Worm (Caenorhabditis elegans) whole organism, L1 larva: ENCODE measurements around the gene twnk-1.

Experiments used
- C04F5.9 ChIP-seq: sonication (generic microtip); optimal IDR thresholded peaks from 2 replicates; lab custom pipeline; 2016; ENCODE audit warnings: missing genetic modification characterization, missing compliant biosample characterization
- C34B4.2 ChIP-seq: sonication (generic microtip); optimal IDR thresholded peaks from 2 replicates; lab custom pipeline; 2017; ENCODE audit warnings: mild to moderate bottlenecking, missing genetic modification characterization, missing compliant biosample characterization
- F16B12.6 ChIP-seq: fragments of 150-350 bp; optimal IDR thresholded peaks from 2 replicates; lab custom pipeline; 2014; ENCODE audit warnings: missing biosample characterization, missing genetic modification characterization
- aha-1 ChIP-seq: fragments of 150-350 bp; optimal IDR thresholded peaks from 2 replicates; lab custom pipeline; 2014; ENCODE audit warnings: missing biosample characterization, missing genetic modification characterization
- alr-1 ChIP-seq: fragments of 200-800 bp; sonication (Bioruptor generic); optimal IDR thresholded peaks from 2 replicates; lab custom pipeline; 2018; ENCODE audit warnings: borderline replicate concordance, mild to moderate bottlenecking, missing genetic modification characterization, missing compliant biosample characterization
- blmp-1 ChIP-seq: fragments of 150-350 bp; optimal IDR thresholded peaks from 2 replicates; lab custom pipeline; 2014; ENCODE audit warnings: missing biosample characterization, missing genetic modification characterization
- ceh-82 ChIP-seq, 3 experiments: fragments of 150-350 bp in 1 of 3; sonication (generic microtip) in 2 of 3; optimal IDR thresholded peaks; 2 replicates each; lab custom pipeline; 2014 to 2017; ENCODE audit warnings: missing biosample characterization in 3 of 3, missing genetic modification characterization in 3 of 3
- ceh-88 ChIP-seq: fragments of 200-800 bp; sonication (Bioruptor generic); IDR thresholded peaks from 2 replicates; pipeline ENCODE4 v1.3.6; 2022; ENCODE audit warnings: missing genetic modification characterization, missing compliant biosample characterization
- ces-1 ChIP-seq: fragments of 150-350 bp; optimal IDR thresholded peaks from 2 replicates; lab custom pipeline; 2014; ENCODE audit warnings: missing biosample characterization, missing genetic modification reagents, missing genetic modification characterization
- dpl-1 ChIP-seq, 3 experiments: fragments of 150-350 bp in 2 of 3; sonication (generic microtip) in 1 of 3; optimal IDR thresholded peaks; 2 replicates each; lab custom pipeline; 2014 to 2017; ENCODE audit warnings: missing biosample characterization in 3 of 3, missing genetic modification characterization in 3 of 3, missing genetic modification reagents in 3 of 3
- dsc-1 ChIP-seq: sonication (generic microtip); optimal IDR thresholded peaks from 2 replicates; lab custom pipeline; 2016; ENCODE audit warnings: mild to moderate bottlenecking, missing genetic modification characterization, missing compliant biosample characterization
- efl-1 ChIP-seq, 4 experiments: fragments of 150-350 bp; optimal IDR thresholded peaks in 3 of 4; peaks in 1 of 4; 1 replicate in 1 of 4; 2 replicates in 3 of 4; lab custom pipeline; 2014; ENCODE audit warnings: missing biosample characterization in 2 of 4, missing genetic modification characterization in 2 of 4, missing genetic modification reagents in 2 of 4
- egl-13 ChIP-seq: sonication (generic microtip); optimal IDR thresholded peaks from 2 replicates; lab custom pipeline; 2016; ENCODE audit warnings: missing genotype, missing genetic modification reagents, missing genetic modification characterization, missing compliant biosample characterization
- egl-27 ChIP-seq, 2 experiments: fragments of 150-350 bp in 1 of 2; sonication (generic microtip); optimal IDR thresholded peaks; 3 replicates each; lab custom pipeline; 2017 to 2018; ENCODE audit warnings: missing biosample characterization in 2 of 2, missing genetic modification characterization in 2 of 2, missing genetic modification reagents in 2 of 2
- elt-3 ChIP-seq, 6 experiments: fragments of 150-350 bp in 1 of 6; sonication (generic microtip); optimal IDR thresholded peaks; 2 replicates each; lab custom pipeline; 2017 to 2018; ENCODE audit warnings: missing biosample characterization in 6 of 6, missing genetic modification characterization in 6 of 6, inconsistent platforms in 1 of 6
- fkh-4 ChIP-seq: sonication (generic microtip); optimal IDR thresholded peaks from 2 replicates; lab custom pipeline; 2016; ENCODE audit warnings: missing compliant biosample characterization, missing genetic modification characterization, borderline replicate concordance
- hlh-17 ChIP-seq: fragments of 200-800 bp; sonication (Bioruptor generic); optimal IDR thresholded peaks from 2 replicates; lab custom pipeline; 2018; ENCODE audit warnings: missing genetic modification characterization, mild to moderate bottlenecking, missing compliant biosample characterization, moderate library complexity, borderline replicate concordance
- hlh-4 ChIP-seq: sonication (generic microtip); optimal IDR thresholded peaks from 2 replicates; lab custom pipeline; 2016; ENCODE audit warnings: mild to moderate bottlenecking, missing genetic modification characterization, missing compliant biosample characterization
- irx-1 ChIP-seq: sonication (generic microtip); optimal IDR thresholded peaks from 2 replicates; lab custom pipeline; 2016; ENCODE audit warnings: missing genetic modification characterization, missing compliant biosample characterization
- lin-13 ChIP-seq: fragments of 150-350 bp; optimal IDR thresholded peaks from 2 replicates; lab custom pipeline; 2014; ENCODE audit warnings: missing biosample characterization, missing genetic modification reagents, missing genetic modification characterization
- lin-14 ChIP-seq: fragments of 200-800 bp; sonication (Bioruptor generic); optimal IDR thresholded peaks from 2 replicates; lab custom pipeline; 2018; ENCODE audit warnings: mild to moderate bottlenecking, missing genetic modification characterization, moderate library complexity, missing compliant biosample characterization
- lin-35 ChIP-seq, 2 experiments: fragments of 150-350 bp; optimal IDR thresholded peaks; 2 replicates each; lab custom pipeline; 2014; ENCODE audit warnings: missing biosample characterization in 2 of 2, missing genetic modification characterization in 2 of 2, missing genetic modification reagents in 2 of 2
- lin-39 ChIP-seq: fragments of 150-350 bp; optimal IDR thresholded peaks from 2 replicates; lab custom pipeline; 2014; ENCODE audit warnings: missing biosample characterization, missing genetic modification reagents, missing genetic modification characterization
- lsy-2 ChIP-seq, 2 experiments: fragments of 150-350 bp; optimal IDR thresholded peaks; 2 replicates each; lab custom pipeline; 2014; ENCODE audit warnings: missing biosample characterization in 2 of 2, missing genetic modification characterization in 2 of 2
- mab-9 ChIP-seq: fragments of 200-800 bp; sonication (Bioruptor generic); IDR thresholded peaks from 2 replicates; pipeline ENCODE4 v1.3.6; 2022; ENCODE audit warnings: missing genetic modification reagents, missing genetic modification characterization, missing compliant biosample characterization
- mdl-1 ChIP-seq, 2 experiments: fragments of 150-350 bp; optimal IDR thresholded peaks; 2 replicates each; lab custom pipeline; 2014 to 2017; ENCODE audit warnings: missing biosample characterization in 2 of 2, missing genetic modification characterization in 2 of 2, inconsistent platforms in 1 of 2
- nhr-11 ChIP-seq: fragments of 150-350 bp; optimal IDR thresholded peaks from 2 replicates; lab custom pipeline; 2014; ENCODE audit warnings: missing biosample characterization, missing genetic modification characterization
- nhr-20 ChIP-seq: sonication (generic microtip); optimal IDR thresholded peaks from 2 replicates; lab custom pipeline; 2016; ENCODE audit warnings: mild to moderate bottlenecking, missing genetic modification characterization, missing compliant biosample characterization
- nhr-237 ChIP-seq: fragments of 150-350 bp; optimal IDR thresholded peaks from 2 replicates; lab custom pipeline; 2014; ENCODE audit warnings: missing biosample characterization, missing genetic modification characterization
- nhr-47 ChIP-seq: sonication (generic microtip); optimal IDR thresholded peaks from 2 replicates; lab custom pipeline; 2016; ENCODE audit warnings: mild to moderate bottlenecking, missing genetic modification characterization, moderate library complexity, missing compliant biosample characterization
- nhr-71 ChIP-seq: sonication (generic microtip); optimal IDR thresholded peaks from 2 replicates; lab custom pipeline; 2016; ENCODE audit warnings: mild to moderate bottlenecking, missing genetic modification characterization, moderate library complexity, missing compliant biosample characterization
- nhr-77 ChIP-seq: fragments of 150-350 bp; optimal IDR thresholded peaks from 2 replicates; lab custom pipeline; 2014; ENCODE audit warnings: missing biosample characterization, missing genetic modification characterization
- nhr-85 ChIP-seq: sonication (generic microtip); peaks from one replicate; lab custom pipeline; 2016; ENCODE audit warnings: missing genetic modification characterization, inconsistent platforms, missing compliant biosample characterization
- nhr-90 ChIP-seq: sonication (generic microtip); optimal IDR thresholded peaks from 2 replicates; lab custom pipeline; 2016; ENCODE audit warnings: mild to moderate bottlenecking, missing genetic modification characterization, missing compliant biosample characterization; ENCODE audit not compliant: poor library complexity
- pax-3 ChIP-seq: fragments of 200-800 bp; sonication (Bioruptor generic); optimal IDR thresholded peaks from 2 replicates; lab custom pipeline; 2018; ENCODE audit warnings: mild to moderate bottlenecking, missing genetic modification characterization, moderate library complexity, missing compliant biosample characterization
- rnt-1 ChIP-seq: sonication (generic microtip); optimal IDR thresholded peaks from 2 replicates; lab custom pipeline; 2016; ENCODE audit warnings: mild to moderate bottlenecking, missing genetic modification characterization, moderate library complexity, missing compliant biosample characterization
- skn-1 ChIP-seq: fragments of 150-350 bp; optimal IDR thresholded peaks from 2 replicates; lab custom pipeline; 2014; ENCODE audit warnings: missing biosample characterization, missing genetic modification characterization
- snu-23 ChIP-seq: sonication (generic microtip); optimal IDR thresholded peaks from 2 replicates; lab custom pipeline; 2016; ENCODE audit warnings: missing genetic modification characterization, missing compliant biosample characterization
- sox-4 ChIP-seq: sonication (generic microtip); optimal IDR thresholded peaks from 2 replicates; lab custom pipeline; 2016; ENCODE audit warnings: missing genetic modification characterization, missing compliant biosample characterization
- sptf-1 ChIP-seq: fragments of 150-350 bp; optimal IDR thresholded peaks from 2 replicates; lab custom pipeline; 2014; ENCODE audit warnings: missing biosample characterization, missing genetic modification characterization
- sup-37 ChIP-seq: fragments of 200-800 bp; sonication (Bioruptor generic); optimal IDR thresholded peaks from 2 replicates; lab custom pipeline; 2018; ENCODE audit warnings: mild to moderate bottlenecking, missing genetic modification characterization, missing compliant biosample characterization
- tbx-2 ChIP-seq: sonication (generic microtip); optimal IDR thresholded peaks from 2 replicates; lab custom pipeline; 2016; ENCODE audit warnings: missing genetic modification characterization, missing compliant biosample characterization
- unc-86 ChIP-seq: sonication (generic microtip); optimal IDR thresholded peaks from 2 replicates; lab custom pipeline; 2016; ENCODE audit warnings: missing genetic modification characterization, missing compliant biosample characterization
- vab-15 ChIP-seq: sonication (generic microtip); optimal IDR thresholded peaks from 2 replicates; lab custom pipeline; 2017; ENCODE audit warnings: missing genotype, mild to moderate bottlenecking, missing genetic modification characterization, missing compliant biosample characterization
- xbp-1 ChIP-seq: sonication (generic microtip); optimal IDR thresholded peaks from 2 replicates; lab custom pipeline; 2016; ENCODE audit warnings: missing genetic modification characterization, missing compliant biosample characterization
- zip-4 ChIP-seq: fragments of 200-800 bp; sonication (Bioruptor generic); optimal IDR thresholded peaks from 2 replicates; lab custom pipeline; 2018; ENCODE audit warnings: mild to moderate bottlenecking, missing genetic modification characterization, moderate library complexity, missing compliant biosample characterization

The twnk-1 gene

DNA sequence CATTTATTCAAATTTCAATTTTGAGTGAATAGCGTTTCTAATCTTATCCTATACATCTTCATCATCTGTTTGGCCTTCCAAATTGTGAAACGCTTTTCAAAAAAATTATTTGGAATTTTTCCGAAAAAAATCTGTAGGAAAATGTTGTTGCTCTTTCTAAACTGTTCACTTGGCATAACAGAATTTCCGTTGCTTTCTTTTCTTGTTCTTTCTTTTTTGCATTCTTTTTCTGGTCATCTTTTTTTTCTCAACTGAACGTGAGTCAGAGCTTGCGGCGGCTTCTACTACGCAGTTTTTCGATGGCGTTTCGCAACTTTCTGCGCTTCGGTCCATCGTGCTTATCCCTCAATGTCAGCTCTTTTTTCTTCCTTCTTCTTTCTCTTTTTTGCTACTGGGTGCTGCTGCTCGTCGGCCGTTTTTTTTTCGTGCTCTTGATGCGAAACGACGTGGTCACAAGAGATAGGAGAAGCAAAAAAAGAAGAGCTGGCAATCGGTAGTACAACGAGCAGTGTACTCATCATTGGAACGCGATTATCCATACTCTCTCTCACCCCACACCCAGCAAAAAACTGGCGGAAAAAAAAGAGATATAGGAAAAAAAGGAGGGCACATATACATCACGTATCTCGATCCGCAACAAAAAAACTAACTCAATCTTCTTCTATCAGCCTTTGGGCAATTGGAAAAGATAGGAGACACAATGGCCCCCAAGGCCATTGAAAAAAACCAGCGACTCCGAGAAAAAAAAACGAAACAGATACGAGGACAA, 28.9 kb downstream of the twnk-1 start (continued):
- no peak for TF ChIP-seq alr-1 (tag; lab: Kevin White, UChicago)
- TF ChIP-seq nhr-71 (tag; lab: Kevin White, UChicago): peak; percentile 70
- TF ChIP-seq aha-1 (tag; lab: Kevin White, UChicago): no peak
- peak; percentile 30 to 51 for TF ChIP-seq lsy-2 (tag; optimal IDR thresholded peaks at IDR 0.05; lab: Kevin White, UChicago)
- peak; percentile 48 for TF ChIP-seq rnt-1 (tag; lab: Kevin White, UChicago)
- TF ChIP-seq egl-27 (tag; optimal IDR thresholded peaks at IDR 0.05; lab: Kevin White, UChicago): no peak
- no peak for TF ChIP-seq lin-13 (GFP tag; lab: Kevin White, UChicago)
- peak in 1 of 2 experiments; percentile 20 for TF ChIP-seq lin-35 (GFP tag; optimal IDR thresholded peaks at IDR 0.05; lab: Kevin White, UChicago)
- TF ChIP-seq nhr-85 (tag; lab: Kevin White, UChicago): peak; percentile 78
- no peak for TF ChIP-seq nhr-90 (tag; lab: Kevin White, UChicago)
- TF ChIP-seq dpl-1 (GFP tag; optimal IDR thresholded peaks at IDR 0.05; lab: Kevin White, UChicago): no peak
- TF ChIP-seq ceh-82 (tag; optimal IDR thresholded peaks at IDR 0.05; lab: Kevin White, UChicago): peak in 1 of 3 experiments; percentile 37
- no peak for TF ChIP-seq efl-1 (optimal IDR thresholded peaks at IDR 0.05; lab: Kevin White, UChicago)
- TF ChIP-seq efl-1 (GFP tag; optimal IDR thresholded peaks at IDR 0.05 in 1 of 2; lab: Kevin White, UChicago): peak in 1 of 2 experiments; percentile 81
- TF ChIP-seq lin-39 (tag; lab: Kevin White, UChicago): no peak
- peak; percentile 2 for TF ChIP-seq blmp-1
- peak; percentile 24 for TF ChIP-seq nhr-47
- no peak for TF ChIP-seq skn-1 (tag; lab: Kevin White, UChicago)
- peak; percentile 93 for TF ChIP-seq lin-14 (GFP tag; lab: Kevin White, UChicago)
- TF ChIP-seq vab-15 (tag; lab: Kevin White, UChicago): no peak
- no peak for TF ChIP-seq mab-9 (GFP tag; lab: Robert Waterston, UW)
- TF ChIP-seq xbp-1 (tag; lab: Kevin White, UChicago): peak; percentile 6
- TF ChIP-seq mdl-1 (tag; optimal IDR thresholded peaks at IDR 0.05; lab: Kevin White, UChicago): no peak
- peak; percentile 38 for TF ChIP-seq tbx-2
- TF ChIP-seq unc-86 (tag; lab: Kevin White, UChicago): no peak
- TF ChIP-seq ces-1 (GFP tag; lab: Kevin White, UChicago): peak; percentile 10
- no peak for TF ChIP-seq C04F5.9 (tag; lab: Kevin White, UChicago)
- TF ChIP-seq F16B12.6 (tag; lab: Kevin White, UChicago): no peak
- TF ChIP-seq irx-1 (tag; lab: Kevin White, UChicago): no peak
- no peak for TF ChIP-seq hlh-4
- no peak for TF ChIP-seq nhr-11 (tag; lab: Kevin White, UChicago)
- TF ChIP-seq snu-23: peak; percentile 37
- no peak for TF ChIP-seq sox-4 (tag; lab: Kevin White, UChicago)
- TF ChIP-seq C34B4.2 (tag; lab: Kevin White, UChicago): no peak
- no peak for TF ChIP-seq nhr-20 (tag; lab: Kevin White, UChicago)
- TF ChIP-seq ceh-88 (GFP tag; lab: Robert Waterston, UW): no peak
- no peak for TF ChIP-seq sptf-1 (tag; lab: Kevin White, UChicago)
- no peak for TF ChIP-seq fkh-4 (tag; lab: Kevin White, UChicago)
- no peak for TF ChIP-seq elt-3 (tag; optimal IDR thresholded peaks at IDR 0.05; lab: Kevin White, UChicago)
- TF ChIP-seq, all 84 proteins: peak for 18

DNA sequence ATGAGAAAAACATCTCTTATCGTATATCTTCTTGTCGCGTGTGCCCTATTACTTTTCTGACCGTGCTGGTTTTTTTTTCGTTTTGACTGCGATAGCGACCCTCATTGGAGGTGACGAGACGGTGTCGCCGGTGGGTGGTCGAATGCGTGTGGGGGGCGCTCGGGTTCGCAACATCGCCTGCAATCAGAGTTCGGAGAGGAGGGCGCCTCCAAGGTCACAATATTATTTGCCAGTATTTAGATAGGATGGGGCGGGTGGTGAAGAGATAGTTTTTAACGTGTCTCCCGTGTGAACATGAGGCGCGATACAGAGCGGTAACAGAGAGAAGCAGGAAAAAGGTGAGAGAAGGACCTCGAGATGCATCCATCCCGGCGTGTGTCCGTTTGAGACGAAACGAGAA, 29.9 kb downstream of the twnk-1 start:
- no peak for TF ChIP-seq fkh-4 (tag; lab: Kevin White, UChicago)
- TF ChIP-seq elt-3 (tag; optimal IDR thresholded peaks at IDR 0.05; lab: Kevin White, UChicago): peak in 3 of 6 experiments; percentile 5 to 30 (median 12)
- peak; percentile 26 for TF ChIP-seq snu-23
- no peak for TF ChIP-seq efl-1 (optimal IDR thresholded peaks at IDR 0.05; lab: Kevin White, UChicago)
- no peak for TF ChIP-seq efl-1 (GFP tag; optimal IDR thresholded peaks at IDR 0.05 in 1 of 2; lab: Kevin White, UChicago)
- no peak for TF ChIP-seq pax-3 (tag; lab: Kevin White, UChicago)
- TF ChIP-seq lin-35 (GFP tag; optimal IDR thresholded peaks at IDR 0.05; lab: Kevin White, UChicago): peak in 1 of 2 experiments; percentile 20
- no peak for TF ChIP-seq sup-37
- peak; percentile 9 for TF ChIP-seq xbp-1 (tag; lab: Kevin White, UChicago)
- TF ChIP-seq hlh-17 (GFP tag; lab: Kevin White, UChicago): no peak
- TF ChIP-seq unc-86 (tag; lab: Kevin White, UChicago): no peak
- no peak for TF ChIP-seq dsc-1 (tag; lab: Kevin White, UChicago)
- TF ChIP-seq sptf-1 (tag; lab: Kevin White, UChicago): no peak
- TF ChIP-seq nhr-85 (tag; lab: Kevin White, UChicago): peak; percentile 89
- TF ChIP-seq F16B12.6 (tag; lab: Kevin White, UChicago): no peak
- no peak for TF ChIP-seq nhr-237 (tag; lab: Kevin White, UChicago)
- no peak for TF ChIP-seq zip-4 (GFP tag; lab: Kevin White, UChicago)
- peak; percentile 22 for TF ChIP-seq nhr-77 (tag; lab: Kevin White, UChicago)
- TF ChIP-seq irx-1 (tag; lab: Kevin White, UChicago): peak; percentile 15
- TF ChIP-seq alr-1 (tag; lab: Kevin White, UChicago): no peak
- no peak for TF ChIP-seq nhr-11 (tag; lab: Kevin White, UChicago)
- peak; percentile 88 for TF ChIP-seq lin-14 (GFP tag; lab: Kevin White, UChicago)
- no peak for TF ChIP-seq lin-13 (GFP tag; lab: Kevin White, UChicago)
- no peak for TF ChIP-seq egl-13 (tag; lab: Kevin White, UChicago)
